Worm (Caenorhabditis elegans) whole organism, L4/young adult: ENCODE data around the gene lbp-2.

Source experiments
- W03F9.2 ChIP-seq: fragments of 150-350 bp; optimal IDR thresholded peaks from 2 replicates; lab custom pipeline; 2014; ENCODE audit warnings: missing biosample characterization, missing genetic modification characterization
- dao-5 ChIP-seq: sonication (generic microtip); optimal IDR thresholded peaks from 2 replicates; lab custom pipeline; 2016; ENCODE audit warnings: missing genotype, missing genetic modification characterization, moderate library complexity, missing compliant biosample characterization
- him-1 ChIP-seq: sonication (generic microtip); optimal IDR thresholded peaks from 2 replicates; lab custom pipeline; 2016; ENCODE audit warnings: missing genotype, missing genetic modification reagents, missing genetic modification characterization, missing compliant biosample characterization

DNA sequence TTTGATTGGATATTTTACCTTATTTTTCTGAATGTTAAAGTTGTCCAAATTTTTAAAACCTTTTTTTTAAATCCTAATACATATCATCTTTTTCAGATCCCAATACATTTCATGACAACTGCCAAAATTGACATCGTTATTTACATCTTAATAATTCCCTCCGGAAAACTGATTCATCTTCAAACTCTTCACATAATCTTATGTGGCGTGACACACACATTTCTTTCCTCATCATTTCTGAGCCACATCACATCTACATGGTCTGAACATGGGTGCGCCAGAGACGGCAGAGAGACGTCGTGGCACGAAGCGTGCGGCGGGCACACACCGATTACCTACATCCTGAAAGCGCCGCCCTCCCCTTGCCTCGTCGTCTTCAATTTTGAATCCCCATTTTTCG is 7.9 kb upstream of the lbp-2 start, which contains the start of gene tba-9:
- TF ChIP-seq him-1 (tag; lab: Kevin White, UChicago) (no peak), dao-5 (tag; lab: Kevin White, UChicago) (no peak), W03F9.2 (tag; lab: Kevin White, UChicago) (no peak)
